Worm (Caenorhabditis elegans): ENCODE measurements around the gene srw-63.
A peak's percentile ranks its signal among the peaks of the same experiment; 100 is the strongest.

DNA sequence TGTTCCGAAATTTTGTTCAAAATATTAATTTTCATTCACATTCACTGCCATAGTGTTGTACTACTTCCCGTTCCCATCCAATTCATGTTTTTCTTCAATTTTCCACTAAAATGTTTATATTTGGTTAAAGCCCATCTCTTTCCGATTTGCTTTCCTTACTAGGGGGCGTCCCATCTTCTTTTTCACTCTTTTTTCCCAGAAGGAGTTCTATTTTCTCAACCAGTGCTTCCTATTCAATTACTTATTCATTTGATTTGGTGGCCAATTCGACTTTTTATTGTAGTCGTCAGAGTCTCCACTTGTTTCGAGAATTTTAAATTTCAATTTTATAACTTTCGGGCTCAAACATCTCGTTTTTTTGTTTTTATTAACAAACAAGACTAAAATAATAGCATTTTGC lies 14.0 kb downstream of the srw-63 start:
- no peak for TF ChIP-seq nhr-77 (tag; optimal IDR thresholded peaks at IDR 0.05)
- no peak for TF ChIP-seq unc-62 (GFP tag; optimal IDR thresholded peaks at IDR 0.05 in 1 of 2)
- TF ChIP-seq unc-62 (tag; optimal IDR thresholded peaks at IDR 0.05): no peak
- peak; percentile 70 for TF ChIP-seq fkh-10 (GFP tag; optimal IDR thresholded peaks at IDR 0.05)
- TF ChIP-seq nhr-11 (tag; optimal IDR thresholded peaks at IDR 0.05): no peak
- no peak for TF ChIP-seq nhr-28 (tag; optimal IDR thresholded peaks at IDR 0.05)
- TF ChIP-seq dpl-1 (GFP tag; optimal IDR thresholded peaks at IDR 0.05): no peak
- TF ChIP-seq lir-3 (tag; optimal IDR thresholded peaks at IDR 0.05): no peak
- no peak for TF ChIP-seq mdl-1 (tag; optimal IDR thresholded peaks at IDR 0.05)
- no peak for TF ChIP-seq nhr-237 (tag; optimal IDR thresholded peaks at IDR 0.05)
- no peak for TF ChIP-seq set-16 (GFP tag; IDR thresholded peaks at IDR 0.05)
- no peak for TF ChIP-seq ztf-11 (tag; optimal IDR thresholded peaks at IDR 0.05)

Measured in whole organism, L4 larva.